Fruit fly (Drosophila melanogaster) whole organism, adult: ENCODE measurements around the gene Tsp66A.

Experiments used
- CG7045 ChIP-seq: fragments of 200-800 bp; sonication (Bioruptor generic); optimal IDR thresholded peaks from 2 replicates; lab custom pipeline; 2017; ENCODE audit warnings: missing biosample characterization, mild to moderate bottlenecking, missing genetic modification characterization
- Clk ChIP-seq: fragments of 200-800 bp; sonication (Bioruptor generic); optimal IDR thresholded peaks from 2 replicates; lab custom pipeline; 2017; ENCODE audit warnings: missing biosample characterization, missing genetic modification characterization
- cnc ChIP-seq, 2 experiments: fragments of >200 bp; optimal IDR thresholded peaks; 2 replicates each; lab custom pipeline; 2017
- kay ChIP-seq: fragments of 200-800 bp; sonication (Bioruptor generic); peaks from one replicate; lab custom pipeline; 2016; ENCODE audit warnings: missing biosample characterization, missing genetic modification characterization, borderline replicate concordance

- TF ChIP-seq CG7045 (GFP tag; lab: Kevin White, UChicago) = no peak
- TF ChIP-seq Clk (GFP tag; lab: Kevin White, UChicago) = no peak
- TF ChIP-seq cnc (optimal IDR thresholded peaks at IDR 0.05; lab: Kevin White, UChicago) = no peak
- TF ChIP-seq kay (GFP tag; lab: Kevin White, UChicago) = no peak
Measured at dm6 chr3L:7434198-7434597, 31.1 kb upstream of the Tsp66A start.
